Worm (Caenorhabditis elegans): ENCODE measurements around the gene clc-21.

DNA sequence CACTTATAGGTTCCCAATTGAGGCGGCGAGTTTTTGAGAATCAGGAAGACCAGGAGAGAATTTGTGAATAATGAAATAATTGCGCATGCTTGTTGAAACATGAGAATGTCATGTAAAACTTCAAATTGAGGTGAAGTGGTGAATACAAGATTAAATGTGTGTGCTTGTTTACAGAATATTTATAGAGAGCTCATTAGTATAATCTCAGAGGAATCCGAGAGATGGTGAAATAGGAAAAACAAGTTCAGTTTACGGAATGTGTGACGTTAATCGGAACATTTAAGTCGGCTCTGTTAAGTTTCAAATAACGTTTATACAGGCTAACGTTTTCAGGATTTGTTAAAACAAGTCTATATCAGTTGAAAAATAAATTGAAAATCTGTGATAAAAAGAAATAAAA, 41.1 kb downstream of the clc-21 start, which contains the start of gene str-200:
- TF ChIP-seq F13C5.2 (tag; optimal IDR thresholded peaks at IDR 0.05) (no peak), flt-1 (GFP tag; IDR thresholded peaks at IDR 0.05) (no peak), hmg-4 (GFP tag; optimal IDR thresholded peaks at IDR 0.05) (no peak), ama-1 (optimal IDR thresholded peaks at IDR 0.05) (no peak)

Data from whole organism, early embryonic.